Worm (Caenorhabditis elegans): ENCODE measurements around the gene T28F3.8.

- no peak for TF ChIP-seq flt-1 (GFP tag; IDR thresholded peaks at IDR 0.05)
- TF ChIP-seq cog-1 (tag; optimal IDR thresholded peaks at IDR 0.05) = no peak
- no peak for TF ChIP-seq ref-1 (GFP tag; conservative IDR thresholded peaks at IDR 0.05)
- TF ChIP-seq klf-2 (GFP tag; conservative IDR thresholded peaks at IDR 0.05) = no peak
- no peak for TF ChIP-seq T22C8.4 (GFP tag; IDR thresholded peaks at IDR 0.05)
- TF ChIP-seq ztf-23 (GFP tag; IDR thresholded peaks at IDR 0.05) = no peak
- TF ChIP-seq med-1 (GFP tag; optimal IDR thresholded peaks at IDR 0.05; ENCODE audit: insufficient read depth) = no peak
- TF ChIP-seq tab-1 (GFP tag; IDR thresholded peaks at IDR 0.05) = no peak
- TF ChIP-seq ztf-29 (GFP tag; IDR thresholded peaks at IDR 0.05) = no peak
Measured at ce11 chrIV:17335031-17335430, 27.9 kb upstream of the T28F3.8 start, which contains the start of gene C49C3.8.

Measured in whole organism, midembryonic.